Worm (Caenorhabditis elegans): ENCODE results near the gene math-45.
"Not testable (repeated sequence)": the region's sequence is repeated elsewhere in the genome, so short reads cannot be mapped to it uniquely, and the experiment has no call there.

math-45 gene

ce11 chrII:1517354-1517753 lies at the start of gene math-45:
math-45 (minus strand) TSS chrII:1517454.
- TF ChIP-seq lin-35 (GFP tag; optimal IDR thresholded peaks at IDR 0.05): no peak
- no peak for TF ChIP-seq efl-1 (optimal IDR thresholded peaks at IDR 0.05)
- TF ChIP-seq efl-1 (GFP tag; optimal IDR thresholded peaks at IDR 0.05 in 1 of 2): peak in 1 of 2 experiments; percentile 37
- TF ChIP-seq egl-27 (tag; optimal IDR thresholded peaks at IDR 0.05): no peak
- TF ChIP-seq elt-2 (tag; optimal IDR thresholded peaks at IDR 0.05): peak; percentile 8

- TF ChIP-seq zag-1 (tag; optimal IDR thresholded peaks at IDR 0.05) (no peak), tlp-1 (tag; optimal IDR thresholded peaks at IDR 0.05) (no peak), jun-1 (tag; optimal IDR thresholded peaks at IDR 0.05) (no peak)
Measured at ce11 chrII:1561863-1562262, 44.6 kb upstream of the math-45 start, which contains the start of gene K05F6.14. K05F6.14 (plus strand) TSS chrII:1562163.

ce11 chrII:1560839-1561238 lies 43.6 kb upstream of the math-45 start:
- TF ChIP-seq elt-2 (tag; optimal IDR thresholded peaks at IDR 0.05): no peak
- TF ChIP-seq efl-1 (optimal IDR thresholded peaks at IDR 0.05): no peak
- TF ChIP-seq efl-1 (GFP tag; optimal IDR thresholded peaks at IDR 0.05 in 1 of 2): peak in 1 of 2 experiments; percentile 91
- no peak for TF ChIP-seq lin-15B (tag; optimal IDR thresholded peaks at IDR 0.05)
- no peak for TF ChIP-seq blmp-1 (tag; optimal IDR thresholded peaks at IDR 0.05)

- not testable (repeated sequence) for TF ChIP-seq unc-98 (GFP tag; IDR thresholded peaks at IDR 0.05); ama-1 (optimal IDR thresholded peaks at IDR 0.05); nhr-71 (tag; optimal IDR thresholded peaks at IDR 0.05)
Measured at ce11 chrII:1556217-1556616, 39.0 kb upstream of the math-45 start, which contains the start of the genes fbxb-54 and fbxb-50. fbxb-54 (minus strand) TSS chrII:1556317. fbxb-50 (plus strand) TSS chrII:1556443.

- TF ChIP-seq nhr-85 (tag): no peak
- TF ChIP-seq sox-4 (tag; optimal IDR thresholded peaks at IDR 0.05): no peak
- no peak for TF ChIP-seq lin-35 (GFP tag; optimal IDR thresholded peaks at IDR 0.05)
- TF ChIP-seq aly-2 (tag; optimal IDR thresholded peaks at IDR 0.05): no peak
Measured at ce11 chrII:1550501-1550900, 33.2 kb upstream of the math-45 start, which contains the start of the genes fbxb-52 and fbxb-51. fbxb-52 (minus strand) TSS chrII:1550601. fbxb-51 (plus strand) TSS chrII:1550712.

- TF ChIP-seq lin-39 (tag; optimal IDR thresholded peaks at IDR 0.05) (no peak), sox-4 (tag; optimal IDR thresholded peaks at IDR 0.05) (no peak), fkh-8 (tag; optimal IDR thresholded peaks at IDR 0.05) (no peak), pax-3 (tag; optimal IDR thresholded peaks at IDR 0.05) (no peak), Y116A8C.19 (tag; optimal IDR thresholded peaks at IDR 0.05; ENCODE audit: borderline replicate concordance) (no peak), ceh-90 (tag; optimal IDR thresholded peaks at IDR 0.05) (no peak), nhr-71 (tag; optimal IDR thresholded peaks at IDR 0.05) (no peak), hlh-4 (tag; optimal IDR thresholded peaks at IDR 0.05) (no peak), nhr-47 (tag; optimal IDR thresholded peaks at IDR 0.05) (no peak), ceh-8 (GFP tag; optimal IDR thresholded peaks at IDR 0.05) (no peak)
Measured at ce11 chrII:1545625-1546024, 28.4 kb upstream of the math-45 start, which contains the start of gene K05F6.12. K05F6.12 (plus strand) TSS chrII:1545925.

ce11 chrII:1543182-1543581 lies 25.9 kb upstream of the math-45 start, which contains the start of gene K05F6.4:
K05F6.4 (plus strand) TSS chrII:1543482.
- TF ChIP-seq ama-1 (optimal IDR thresholded peaks at IDR 0.05); elt-2 (tag; optimal IDR thresholded peaks at IDR 0.05); egl-27 (tag; optimal IDR thresholded peaks at IDR 0.05): not testable (repeated sequence)

- TF ChIP-seq pqm-1, nhr-28, fkh-8 (tag; optimal IDR thresholded peaks at IDR 0.05): not testable (repeated sequence)
Measured at ce11 chrII:1540628-1541027, 23.4 kb upstream of the math-45 start, which contains the start of gene poml-4. poml-4 (plus strand) TSS chrII:1540928.
